Fruit fly (Drosophila melanogaster): ENCODE measurements around the gene stumps.

DNA sequence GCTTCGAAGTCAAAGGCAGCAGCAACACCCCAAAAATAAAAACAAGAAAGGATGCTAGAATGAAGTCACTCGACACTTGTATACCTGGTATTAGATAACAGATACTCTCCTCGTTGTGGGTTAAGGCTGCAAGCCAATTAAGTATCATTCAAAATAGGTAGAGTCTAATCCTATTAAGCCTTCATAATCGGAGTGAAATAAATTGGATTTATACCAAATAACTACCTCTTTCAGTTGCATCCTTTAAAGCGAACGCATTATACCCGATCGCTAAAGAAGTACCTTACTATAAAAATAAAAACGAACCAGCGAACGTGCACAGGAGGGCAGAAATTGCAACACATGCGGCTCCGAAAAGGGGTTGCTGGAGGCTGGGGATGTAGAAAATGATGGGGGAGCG lies 45.6 kb downstream of the stumps start:
- no peak for TF ChIP-seq Sox102F (GFP tag; optimal IDR thresholded peaks at IDR 0.05)
- TF ChIP-seq Eip78C (GFP tag): peak; percentile 85

Measured in whole organism, prepupa.